Worm (Caenorhabditis elegans): ENCODE results near the gene idpc-5.

Gene idpc-5

ce11 chrV:9583323-9583644, 39.5 kb downstream of the idpc-5 start, which contains the start of gene K09G1.1:
TSS of gene K09G1.1 (plus strand) at chrV:9583545.
- TF ChIP-seq lsy-2 (tag; optimal IDR thresholded peaks at IDR 0.05): no peak
- TF ChIP-seq ceh-20 (GFP tag; IDR thresholded peaks at IDR 0.05): no peak
- no peak for TF ChIP-seq nhr-28 (tag; optimal IDR thresholded peaks at IDR 0.05)

ce11 chrV:9582594-9583322, 40.0 kb downstream of the idpc-5 start, which contains the start of gene rtfo-1:
TSS of gene rtfo-1 (minus strand) at chrV:9582644.
- TF ChIP-seq dpl-1 (GFP tag; optimal IDR thresholded peaks at IDR 0.05) (peak; percentile 32), mes-2 (tag; optimal IDR thresholded peaks at IDR 0.05; ENCODE audit: poor library complexity, severe bottlenecking) (peak; percentile 86), mep-1 (tag; optimal IDR thresholded peaks at IDR 0.05) (peak; percentile 58), mdl-1 (tag; optimal IDR thresholded peaks at IDR 0.05) (no peak), spr-1 (tag; optimal IDR thresholded peaks at IDR 0.05) (peak; percentile 45), hmg-1.1 (GFP tag; IDR thresholded peaks at IDR 0.05) (peak; percentile 52; the same call in 1 of the 2 replicates), hlh-30 (tag; optimal IDR thresholded peaks at IDR 0.05; ENCODE audit: insufficient read depth) (peak; percentile 12), dmd-9 (GFP tag; IDR thresholded peaks at IDR 0.05) (no peak), gei-8 (GFP tag; optimal IDR thresholded peaks at IDR 0.05) (no peak), nhr-6 (tag; optimal IDR thresholded peaks at IDR 0.05) (peak; percentile 25), pha-4 (GFP tag; IDR thresholded peaks at IDR 0.05) (no peak), pha-4 (tag; optimal IDR thresholded peaks at IDR 0.05) (peak; percentile 24), nhr-102 (tag; optimal IDR thresholded peaks at IDR 0.05) (peak; percentile 8), unc-130 (GFP tag; optimal IDR thresholded peaks at IDR 0.05) (peak; percentile 5)

- TF ChIP-seq hlh-11 (tag; optimal IDR thresholded peaks at IDR 0.05) (no peak), aha-1 (tag) (no peak), set-16 (GFP tag; IDR thresholded peaks at IDR 0.05) (no peak), T20F7.1 (GFP tag; optimal IDR thresholded peaks at IDR 0.05) (no peak), mep-1 (tag; optimal IDR thresholded peaks at IDR 0.05) (no peak)
These were observed 45.7 kb downstream of the idpc-5 start, which contains the start of gene F25B3.2 for ce11 chrV:9576991-9577390. TSS of gene F25B3.2 (plus strand) at chrV:9577291.

All from whole organism, L4 larva.